Worm (Caenorhabditis elegans) whole organism, L2 larva: ENCODE data around the gene Y38H6C.8.

Source experiments
- R02D3.7 ChIP-seq: fragments of 150-350 bp; optimal IDR thresholded peaks from 2 replicates; lab custom pipeline; 2014; ENCODE audit warnings: missing biosample characterization, missing genetic modification characterization
- blmp-1 ChIP-seq: sonication (generic microtip); optimal IDR thresholded peaks from 2 replicates; lab custom pipeline; 2017; ENCODE audit warnings: missing genetic modification characterization, mild to moderate bottlenecking, missing compliant biosample characterization, antibody characterized with exemption, moderate library complexity; ENCODE audit not compliant: insufficient read depth
- dmd-4 ChIP-seq: sonication (generic microtip); optimal IDR thresholded peaks from 2 replicates; lab custom pipeline; 2017; ENCODE audit warnings: missing biosample characterization, missing genetic modification characterization
- egl-27 ChIP-seq: sonication (generic microtip); optimal IDR thresholded peaks from 3 replicates; lab custom pipeline; 2017; ENCODE audit warnings: missing biosample characterization, missing genetic modification reagents, missing genetic modification characterization
- elt-1 ChIP-seq: fragments of 150-350 bp; optimal IDR thresholded peaks from 2 replicates; lab custom pipeline; 2014; ENCODE audit warnings: missing biosample characterization, missing genetic modification characterization
- mab-5 ChIP-seq: fragments of 150-350 bp; optimal IDR thresholded peaks from 2 replicates; lab custom pipeline; 2014; ENCODE audit warnings: missing biosample characterization, missing genetic modification characterization
- nhr-23 ChIP-seq: fragments of 150-350 bp; optimal IDR thresholded peaks from 2 replicates; lab custom pipeline; 2014; ENCODE audit warnings: missing biosample characterization, missing genetic modification reagents, missing genetic modification characterization
- nhr-25 ChIP-seq: fragments of 150-350 bp; sonication (generic microtip); optimal IDR thresholded peaks from 3 replicates; lab custom pipeline; 2014; ENCODE audit warnings: missing biosample characterization, missing genetic modification characterization
- skn-1 ChIP-seq: sonication (generic microtip); optimal IDR thresholded peaks from 2 replicates; lab custom pipeline; 2017; ENCODE audit warnings: missing biosample characterization, missing genetic modification characterization

- TF ChIP-seq nhr-25 (tag; lab: Kevin White, UChicago) = no peak
- TF ChIP-seq elt-1 (tag; lab: Kevin White, UChicago) = no peak
- TF ChIP-seq mab-5 = no peak
- TF ChIP-seq blmp-1 (tag; lab: Kevin White, UChicago) = no peak
- TF ChIP-seq dmd-4 (tag; lab: Kevin White, UChicago) = no peak
- TF ChIP-seq skn-1 = no peak
- no peak for TF ChIP-seq R02D3.7 (tag; lab: Kevin White, UChicago)
- TF ChIP-seq nhr-23 = no peak
- no peak for TF ChIP-seq egl-27 (tag; lab: Kevin White, UChicago)
Observed at ce11 chrV:20470385-20470784, 43.4 kb upstream of the Y38H6C.8 start, which contains the start of gene B0250.8.
